Worm (Caenorhabditis elegans): ENCODE results near the gene srg-20.

ce11 chrII:1676088-1676487 lies 39.6 kb downstream of the srg-20 start, which contains the start of gene fbxb-17:
- TF ChIP-seq unc-62 (GFP tag; optimal IDR thresholded peaks at IDR 0.05), result no peak
- TF ChIP-seq mab-5 (tag; optimal IDR thresholded peaks at IDR 0.05), result no peak
- peak; percentile 1 for TF ChIP-seq nhr-23 (tag; optimal IDR thresholded peaks at IDR 0.05)
